Fruit fly (Drosophila melanogaster): Measurements from ENCODE around the gene CG7920.

DNA sequence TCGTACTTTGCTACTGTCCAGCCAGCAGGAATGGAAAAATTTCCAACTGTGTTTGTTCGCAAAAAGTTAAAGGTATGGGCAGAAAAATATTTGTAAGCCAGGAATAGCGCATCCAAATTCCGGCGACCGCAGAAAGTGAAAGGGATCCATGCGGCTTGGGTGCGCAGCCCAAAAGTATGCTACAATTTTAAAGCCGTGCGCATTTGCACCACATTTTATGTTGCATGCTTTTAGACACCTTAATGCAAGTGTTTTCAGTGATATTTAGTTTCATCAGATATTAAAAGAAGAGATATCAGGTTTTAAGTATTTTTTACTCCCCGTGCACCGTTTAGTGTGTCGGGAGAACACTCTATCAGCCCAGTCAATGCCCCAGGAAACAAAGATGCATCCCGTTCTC lies 52.0 kb downstream of the CG7920 start:
- TF ChIP-seq CG8478 (optimal IDR thresholded peaks at IDR 0.05) (no peak), CTCF (optimal IDR thresholded peaks at IDR 0.05) (no peak)
